Worm (Caenorhabditis elegans): ENCODE data around the gene lin-23.

DNA sequence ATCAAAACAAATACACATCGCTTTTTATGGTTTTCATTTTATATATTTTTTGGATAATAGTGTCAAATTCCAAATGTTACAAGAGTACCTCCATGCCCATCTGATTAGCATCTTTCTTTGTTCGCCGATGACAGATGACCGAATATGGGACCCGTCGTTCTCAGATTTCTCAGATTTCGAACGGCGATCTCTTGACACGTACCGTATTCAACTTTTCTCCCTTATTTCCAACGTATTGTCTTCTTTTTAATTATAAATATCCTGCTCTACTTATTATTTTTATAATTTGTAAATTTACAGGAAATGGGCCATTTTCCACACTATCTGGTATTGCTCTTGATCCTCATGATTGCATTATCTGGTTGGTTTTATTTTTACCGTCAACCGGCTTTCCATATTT lies 27.3 kb downstream of the lin-23 start, which contains the start of gene zig-10:
- TF ChIP-seq gmeb-2 (tag; optimal IDR thresholded peaks at IDR 0.05): no peak
- TF ChIP-seq pag-3 (tag; optimal IDR thresholded peaks at IDR 0.05; ENCODE audit: borderline replicate concordance): no peak
- no peak for TF ChIP-seq F13H6.1 (tag; optimal IDR thresholded peaks at IDR 0.05)
- TF ChIP-seq unc-86 (tag; optimal IDR thresholded peaks at IDR 0.05): no peak
- TF ChIP-seq elt-2 (tag; optimal IDR thresholded peaks at IDR 0.05): no peak
- TF ChIP-seq dve-1 (tag; optimal IDR thresholded peaks at IDR 0.05): no peak
- no peak for TF ChIP-seq lim-6 (tag; optimal IDR thresholded peaks at IDR 0.05)

Measured in whole organism, late embryonic.